Worm (Caenorhabditis elegans) whole organism, L1 larva: Measurements from ENCODE around the gene T23G4.127.

ENCODE experiments used
- alr-1 ChIP-seq: fragments of 200-800 bp; sonication (Bioruptor generic); optimal IDR thresholded peaks from 2 replicates; lab custom pipeline; 2018; ENCODE audit warnings: borderline replicate concordance, mild to moderate bottlenecking, missing genetic modification characterization, missing compliant biosample characterization
- aly-2 ChIP-seq: fragments of 150-350 bp; optimal IDR thresholded peaks from 2 replicates; lab custom pipeline; 2014; ENCODE audit warnings: missing biosample characterization, missing genetic modification characterization
- ama-1 ChIP-seq: fragments of 150-350 bp; optimal IDR thresholded peaks from 2 replicates; lab custom pipeline; 2014
- blmp-1 ChIP-seq: fragments of 150-350 bp; optimal IDR thresholded peaks from 2 replicates; lab custom pipeline; 2014; ENCODE audit warnings: missing biosample characterization, missing genetic modification characterization
- ceh-8 ChIP-seq: fragments of 200-800 bp; sonication (Bioruptor generic); optimal IDR thresholded peaks from 2 replicates; lab custom pipeline; 2018; ENCODE audit warnings: mild to moderate bottlenecking, missing genetic modification characterization, moderate library complexity, missing compliant biosample characterization
- ceh-82 ChIP-seq, 3 experiments: fragments of 150-350 bp in 1 of 3; sonication (generic microtip) in 2 of 3; optimal IDR thresholded peaks; 2 replicates each; lab custom pipeline; 2014 to 2017; ENCODE audit warnings: missing biosample characterization in 3 of 3, missing genetic modification characterization in 3 of 3
- ceh-88 ChIP-seq: fragments of 200-800 bp; sonication (Bioruptor generic); IDR thresholded peaks from 2 replicates; pipeline ENCODE4 v1.3.6; 2022; ENCODE audit warnings: missing genetic modification characterization, missing compliant biosample characterization
- ceh-90 ChIP-seq: sonication (generic microtip); optimal IDR thresholded peaks from 2 replicates; lab custom pipeline; 2016; ENCODE audit warnings: missing genetic modification characterization, missing compliant biosample characterization
- ces-1 ChIP-seq: fragments of 150-350 bp; optimal IDR thresholded peaks from 2 replicates; lab custom pipeline; 2014; ENCODE audit warnings: missing biosample characterization, missing genetic modification reagents, missing genetic modification characterization
- dpl-1 ChIP-seq, 3 experiments: fragments of 150-350 bp in 2 of 3; sonication (generic microtip) in 1 of 3; optimal IDR thresholded peaks; 2 replicates each; lab custom pipeline; 2014 to 2017; ENCODE audit warnings: missing biosample characterization in 3 of 3, missing genetic modification characterization in 3 of 3, missing genetic modification reagents in 3 of 3
- efl-1 ChIP-seq, 4 experiments: fragments of 150-350 bp; optimal IDR thresholded peaks in 3 of 4; peaks in 1 of 4; 1 replicate in 1 of 4; 2 replicates in 3 of 4; lab custom pipeline; 2014; ENCODE audit warnings: missing biosample characterization in 2 of 4, missing genetic modification characterization in 2 of 4, missing genetic modification reagents in 2 of 4
- egl-27 ChIP-seq, 2 experiments: fragments of 150-350 bp in 1 of 2; sonication (generic microtip); optimal IDR thresholded peaks; 3 replicates each; lab custom pipeline; 2017 to 2018; ENCODE audit warnings: missing biosample characterization in 2 of 2, missing genetic modification characterization in 2 of 2, missing genetic modification reagents in 2 of 2
- elt-2 ChIP-seq: sonication (generic microtip); optimal IDR thresholded peaks from 2 replicates; lab custom pipeline; 2016; ENCODE audit warnings: missing genetic modification characterization, mild to moderate bottlenecking, inconsistent platforms, missing compliant biosample characterization, missing genetic modification reagents
- fos-1 ChIP-seq: fragments of 150-350 bp; optimal IDR thresholded peaks from 2 replicates; lab custom pipeline; 2014; ENCODE audit warnings: missing biosample characterization, missing genetic modification characterization
- hpl-2 ChIP-seq: fragments of 150-350 bp; optimal IDR thresholded peaks from 2 replicates; lab custom pipeline; 2014; ENCODE audit warnings: missing biosample characterization, missing genetic modification reagents, missing genetic modification characterization
- isw-1 ChIP-seq: fragments of 200-800 bp; sonication (Bioruptor generic); IDR thresholded peaks from 2 replicates; pipeline ENCODE4 v1.3.6; 2022; ENCODE audit warnings: missing genetic modification characterization, missing compliant biosample characterization
- jun-1 ChIP-seq: fragments of 150-350 bp; optimal IDR thresholded peaks from 2 replicates; lab custom pipeline; 2014; ENCODE audit warnings: missing biosample characterization, missing genetic modification reagents, missing genetic modification characterization
- lin-14 ChIP-seq: fragments of 200-800 bp; sonication (Bioruptor generic); optimal IDR thresholded peaks from 2 replicates; lab custom pipeline; 2018; ENCODE audit warnings: mild to moderate bottlenecking, missing genetic modification characterization, moderate library complexity, missing compliant biosample characterization
- lin-35 ChIP-seq, 2 experiments: fragments of 150-350 bp; optimal IDR thresholded peaks; 2 replicates each; lab custom pipeline; 2014; ENCODE audit warnings: missing biosample characterization in 2 of 2, missing genetic modification characterization in 2 of 2, missing genetic modification reagents in 2 of 2
- lin-39 ChIP-seq: fragments of 150-350 bp; optimal IDR thresholded peaks from 2 replicates; lab custom pipeline; 2014; ENCODE audit warnings: missing biosample characterization, missing genetic modification reagents, missing genetic modification characterization
- mab-9 ChIP-seq: fragments of 200-800 bp; sonication (Bioruptor generic); IDR thresholded peaks from 2 replicates; pipeline ENCODE4 v1.3.6; 2022; ENCODE audit warnings: missing genetic modification reagents, missing genetic modification characterization, missing compliant biosample characterization
- mef-2 ChIP-seq: fragments of 150-350 bp; optimal IDR thresholded peaks from 2 replicates; lab custom pipeline; 2014; ENCODE audit warnings: missing biosample characterization, missing genetic modification characterization
- nhr-11 ChIP-seq: fragments of 150-350 bp; optimal IDR thresholded peaks from 2 replicates; lab custom pipeline; 2014; ENCODE audit warnings: missing biosample characterization, missing genetic modification characterization
- nhr-19 ChIP-seq: fragments of 200-800 bp; sonication (Bioruptor generic); conservative IDR thresholded peaks from 2 replicates; pipeline ENCODE4 v1.3.6; 2022; ENCODE audit warnings: missing genetic modification characterization, missing compliant biosample characterization
- nhr-237 ChIP-seq: fragments of 150-350 bp; optimal IDR thresholded peaks from 2 replicates; lab custom pipeline; 2014; ENCODE audit warnings: missing biosample characterization, missing genetic modification characterization
- nhr-47 ChIP-seq: sonication (generic microtip); optimal IDR thresholded peaks from 2 replicates; lab custom pipeline; 2016; ENCODE audit warnings: mild to moderate bottlenecking, missing genetic modification characterization, moderate library complexity, missing compliant biosample characterization
- nhr-71 ChIP-seq: sonication (generic microtip); optimal IDR thresholded peaks from 2 replicates; lab custom pipeline; 2016; ENCODE audit warnings: mild to moderate bottlenecking, missing genetic modification characterization, moderate library complexity, missing compliant biosample characterization
- pax-3 ChIP-seq: fragments of 200-800 bp; sonication (Bioruptor generic); optimal IDR thresholded peaks from 2 replicates; lab custom pipeline; 2018; ENCODE audit warnings: mild to moderate bottlenecking, missing genetic modification characterization, moderate library complexity, missing compliant biosample characterization
- skn-1 ChIP-seq: fragments of 150-350 bp; optimal IDR thresholded peaks from 2 replicates; lab custom pipeline; 2014; ENCODE audit warnings: missing biosample characterization, missing genetic modification characterization
- snpc-4 ChIP-seq: fragments of 150-350 bp; optimal IDR thresholded peaks from 2 replicates; lab custom pipeline; 2014; ENCODE audit warnings: missing biosample characterization, missing genetic modification characterization
- sox-4 ChIP-seq: sonication (generic microtip); optimal IDR thresholded peaks from 2 replicates; lab custom pipeline; 2016; ENCODE audit warnings: missing genetic modification characterization, missing compliant biosample characterization
- sptf-1 ChIP-seq: fragments of 150-350 bp; optimal IDR thresholded peaks from 2 replicates; lab custom pipeline; 2014; ENCODE audit warnings: missing biosample characterization, missing genetic modification characterization
- tbx-2 ChIP-seq: sonication (generic microtip); optimal IDR thresholded peaks from 2 replicates; lab custom pipeline; 2016; ENCODE audit warnings: missing genetic modification characterization, missing compliant biosample characterization
- tlp-1 ChIP-seq: fragments of 150-350 bp; optimal IDR thresholded peaks from 2 replicates; lab custom pipeline; 2014; ENCODE audit warnings: missing biosample characterization, missing genetic modification characterization
- unc-130 ChIP-seq: fragments of 150-350 bp; optimal IDR thresholded peaks from 2 replicates; lab custom pipeline; 2017; ENCODE audit warnings: missing biosample characterization, missing genetic modification characterization, inconsistent platforms
- unc-86 ChIP-seq: sonication (generic microtip); optimal IDR thresholded peaks from 2 replicates; lab custom pipeline; 2016; ENCODE audit warnings: missing genetic modification characterization, missing compliant biosample characterization
- unc-98 ChIP-seq: fragments of 200-800 bp; sonication (Bioruptor generic); IDR thresholded peaks from 2 replicates; pipeline ENCODE4 v1.3.6; 2022; ENCODE audit warnings: missing genetic modification characterization, missing compliant biosample characterization
- xbp-1 ChIP-seq: sonication (generic microtip); optimal IDR thresholded peaks from 2 replicates; lab custom pipeline; 2016; ENCODE audit warnings: missing genetic modification characterization, missing compliant biosample characterization
- zag-1 ChIP-seq: fragments of 150-350 bp; optimal IDR thresholded peaks from 2 replicates; lab custom pipeline; 2014; ENCODE audit warnings: missing biosample characterization, missing genetic modification characterization
- zip-4 ChIP-seq: fragments of 200-800 bp; sonication (Bioruptor generic); optimal IDR thresholded peaks from 2 replicates; lab custom pipeline; 2018; ENCODE audit warnings: mild to moderate bottlenecking, missing genetic modification characterization, moderate library complexity, missing compliant biosample characterization
- ztf-11 ChIP-seq, 2 experiments: sonication (generic microtip); optimal IDR thresholded peaks; 2 replicates each; lab custom pipeline; 2016 to 2017; ENCODE audit warnings: missing genetic modification characterization in 2 of 2, missing biosample characterization in 1 of 2, missing compliant biosample characterization in 1 of 2

The T23G4.127 gene

DNA sequence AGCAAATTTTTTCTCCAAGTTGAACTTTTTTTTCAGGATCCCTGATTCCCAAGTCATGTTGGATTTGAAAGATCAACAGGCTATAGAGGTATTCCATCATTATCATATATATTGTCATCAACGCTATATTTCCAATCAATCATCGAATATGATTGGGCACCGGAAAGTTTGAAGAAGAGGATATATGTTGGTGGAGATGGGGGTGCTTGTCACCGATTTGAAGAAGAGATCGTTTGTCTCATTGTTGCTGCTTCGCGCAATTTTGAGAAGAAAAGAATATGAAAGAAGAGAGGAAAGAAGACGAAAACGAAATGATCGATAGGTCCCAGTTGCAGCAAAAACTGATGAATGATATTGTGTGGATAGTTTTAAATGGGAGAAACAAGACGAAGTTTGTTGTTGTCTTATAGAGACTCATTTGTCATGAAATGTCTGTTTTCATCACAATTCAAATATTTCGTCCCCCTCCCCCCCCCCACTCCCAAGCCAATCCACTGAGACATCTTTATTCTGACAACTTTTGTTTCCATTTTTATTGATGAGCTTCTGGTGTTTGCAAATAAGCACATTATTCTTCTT is 9.1 kb downstream of the T23G4.127 start, which contains the start of gene T23G4.2:
T23G4.2 (minus strand) TSS at position 255 of the 579 bp plus-strand sequence.
- peak; percentile 28 for TF ChIP-seq nhr-71 (tag; lab: Kevin White, UChicago)
- TF ChIP-seq mab-9 (GFP tag; lab: Robert Waterston, UW), result peak; percentile 88
- TF ChIP-seq unc-130, result no peak
- TF ChIP-seq jun-1 (tag; lab: Kevin White, UChicago), result no peak
- peak; percentile 75 for TF ChIP-seq lin-14 (GFP tag; lab: Kevin White, UChicago)
- TF ChIP-seq aly-2, result no peak
- peak; percentile 66 for TF ChIP-seq lin-39 (tag; lab: Kevin White, UChicago)
- peak; percentile 42 for TF ChIP-seq blmp-1 (tag; lab: Kevin White, UChicago)
- TF ChIP-seq ces-1, result no peak

ce11 chrIV:13687631-13688030 is 10.9 kb downstream of the T23G4.127 start:
- TF ChIP-seq egl-27 (tag; optimal IDR thresholded peaks at IDR 0.05; lab: Kevin White, UChicago) (no peak), tbx-2 (no peak), sptf-1 (tag; lab: Kevin White, UChicago) (no peak), xbp-1 (tag; lab: Kevin White, UChicago) (no peak), unc-98 (GFP tag; lab: Robert Waterston, UW) (no peak), ceh-90 (tag; lab: Kevin White, UChicago) (no peak), lin-14 (GFP tag; lab: Kevin White, UChicago) (no peak), zag-1 (no peak), skn-1 (tag; lab: Kevin White, UChicago) (no peak), ama-1 (lab: Kevin White, UChicago) (no peak), lin-35 (GFP tag; optimal IDR thresholded peaks at IDR 0.05; lab: Kevin White, UChicago) (no peak), ceh-82 (tag; optimal IDR thresholded peaks at IDR 0.05; lab: Kevin White, UChicago) (no peak), alr-1 (no peak), nhr-47 (no peak), mef-2 (tag; lab: Kevin White, UChicago) (no peak), zip-4 (GFP tag; lab: Kevin White, UChicago) (no peak), nhr-11 (no peak), sox-4 (no peak), nhr-71 (tag; lab: Kevin White, UChicago) (no peak), unc-86 (no peak)

DNA sequence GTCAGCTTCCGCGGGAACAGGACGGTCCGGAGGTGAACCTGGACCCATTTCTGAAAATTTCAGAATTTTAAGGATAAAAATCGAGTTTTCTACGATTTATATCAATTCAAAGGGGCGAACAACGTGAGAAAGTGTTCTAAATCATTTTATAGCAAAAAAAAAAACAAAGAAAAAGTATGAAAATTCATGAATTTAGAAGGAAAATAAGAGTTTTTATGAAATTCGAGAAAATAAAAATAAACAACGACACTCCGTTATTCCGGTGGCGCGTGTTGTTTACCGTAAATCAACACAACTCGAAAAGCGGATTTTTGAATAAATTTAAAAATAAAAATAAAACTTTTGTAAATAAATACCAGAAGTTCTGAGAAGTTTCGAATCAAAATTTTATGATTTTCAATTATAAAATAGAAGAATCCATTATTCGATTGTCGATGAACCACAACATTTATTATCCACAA is 11.5 kb downstream of the T23G4.127 start, which contains the start of gene nyn-1:
nyn-1 (minus strand) TSS at position 51 of the 461 bp plus-strand sequence.
- TF ChIP-seq efl-1 (optimal IDR thresholded peaks at IDR 0.05; lab: Kevin White, UChicago) (peak in 1 of 2 experiments; percentile 13), efl-1 (GFP tag; optimal IDR thresholded peaks at IDR 0.05 in 1 of 2; lab: Kevin White, UChicago) (no peak), nhr-237 (no peak)

- TF ChIP-seq fos-1 (tag; lab: Kevin White, UChicago) (no peak), unc-130 (no peak), ceh-88 (GFP tag; lab: Robert Waterston, UW) (no peak), nhr-11 (no peak), tlp-1 (no peak), pax-3 (tag; lab: Kevin White, UChicago) (no peak), jun-1 (tag; lab: Kevin White, UChicago) (no peak), isw-1 (GFP tag; lab: Robert Waterston, UW) (no peak), ama-1 (lab: Kevin White, UChicago) (no peak), nhr-19 (GFP tag; lab: Robert Waterston, UW) (no peak), ceh-8 (GFP tag; lab: Kevin White, UChicago) (no peak), xbp-1 (tag; lab: Kevin White, UChicago) (no peak), nhr-237 (no peak), elt-2 (tag; lab: Kevin White, UChicago) (no peak), hpl-2 (GFP tag; lab: Kevin White, UChicago) (no peak), sptf-1 (tag; lab: Kevin White, UChicago) (no peak), lin-14 (GFP tag; lab: Kevin White, UChicago) (no peak), dpl-1 (GFP tag; optimal IDR thresholded peaks at IDR 0.05; lab: Kevin White, UChicago) (no peak), snpc-4 (tag; lab: Kevin White, UChicago) (no peak), ztf-11 (tag; optimal IDR thresholded peaks at IDR 0.05; lab: Kevin White, UChicago) (no peak)
Measured at ce11 chrIV:13684827-13685226, 13.7 kb downstream of the T23G4.127 start.
